Worm (Caenorhabditis elegans) whole organism, late embryonic: ENCODE measurements around the gene hir-1.

Experiments
- K02D7.2 ChIP-seq: sonication (generic microtip); optimal IDR thresholded peaks from 2 replicates; lab custom pipeline; 2017; ENCODE audit warnings: mild to moderate bottlenecking, missing genetic modification characterization, missing compliant biosample characterization
- ama-1 ChIP-seq: fragments of 150-350 bp; optimal IDR thresholded peaks from 2 replicates; lab custom pipeline; 2014
- ceh-30 ChIP-seq: fragments of 150-350 bp; optimal IDR thresholded peaks from 2 replicates; lab custom pipeline; 2014; ENCODE audit warnings: missing biosample characterization, missing genetic modification characterization
- elt-2 ChIP-seq: sonication (generic microtip); optimal IDR thresholded peaks from 2 replicates; lab custom pipeline; 2016; ENCODE audit warnings: missing genetic modification reagents, missing genetic modification characterization, missing compliant biosample characterization
- ets-4 ChIP-seq: sonication (generic microtip); optimal IDR thresholded peaks from 2 replicates; lab custom pipeline; 2016; ENCODE audit warnings: missing genetic modification characterization, missing compliant biosample characterization
- fkh-10 ChIP-seq: fragments of 150-350 bp; optimal IDR thresholded peaks from 2 replicates; lab custom pipeline; 2014; ENCODE audit warnings: missing biosample characterization, missing genetic modification reagents, missing genetic modification characterization
- hlh-30 ChIP-seq: sonication (generic microtip); optimal IDR thresholded peaks from 2 replicates; lab custom pipeline; 2017; ENCODE audit warnings: antibody characterized with exemption, missing genetic modification characterization, missing compliant biosample characterization; ENCODE audit not compliant: insufficient read depth
- pha-4 ChIP-seq: fragments of 150-350 bp; optimal IDR thresholded peaks from 2 replicates; lab custom pipeline; 2018; ENCODE audit warnings: missing biosample characterization, missing genetic modification reagents, missing genetic modification characterization
- pqm-1 ChIP-seq: sonication (generic microtip); optimal IDR thresholded peaks from 2 replicates; lab custom pipeline; 2016; ENCODE audit warnings: missing genetic modification characterization, missing compliant biosample characterization
- unc-55 ChIP-seq: sonication (generic microtip); optimal IDR thresholded peaks from 2 replicates; lab custom pipeline; 2017; ENCODE audit warnings: missing biosample characterization, missing genetic modification reagents, missing genetic modification characterization

DNA sequence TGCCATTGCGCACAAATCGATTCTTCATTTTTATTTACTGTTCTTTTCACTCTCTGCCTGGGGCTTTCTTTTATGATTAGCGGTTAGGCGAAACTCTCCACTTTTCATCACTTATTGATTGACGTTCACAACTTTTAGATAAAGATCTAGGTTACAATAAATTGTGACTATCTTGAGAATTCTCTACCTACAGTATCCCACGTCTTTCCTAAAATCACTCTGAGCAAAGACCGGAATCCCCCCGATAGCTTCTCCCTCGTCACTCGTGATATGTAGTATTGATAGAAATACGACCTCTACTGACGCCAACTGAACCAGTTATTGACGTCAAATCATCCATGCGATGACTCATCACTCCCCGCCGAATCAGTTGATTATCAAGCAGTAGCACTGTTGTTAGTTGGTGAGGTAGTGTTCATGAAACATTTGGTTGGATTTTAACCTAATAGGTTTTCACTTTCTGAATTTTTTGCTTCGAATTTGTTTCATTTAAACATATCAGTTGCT is at the start of gene hir-1:
- TF ChIP-seq pqm-1 (tag; lab: Kevin White, UChicago), result no peak
- no peak for TF ChIP-seq fkh-10
- TF ChIP-seq elt-2 (tag; lab: Kevin White, UChicago), result no peak
- no peak for TF ChIP-seq unc-55 (GFP tag; lab: Kevin White, UChicago)
- no peak for TF ChIP-seq ets-4 (tag; lab: Kevin White, UChicago)
- TF ChIP-seq ama-1 (lab: Kevin White, UChicago), result no peak
- TF ChIP-seq pha-4 (tag; lab: Kevin White, UChicago), result no peak
- no peak for TF ChIP-seq ceh-30 (tag; lab: Kevin White, UChicago)
- no peak for TF ChIP-seq K02D7.2 (tag; lab: Kevin White, UChicago)
- no peak for TF ChIP-seq hlh-30 (tag; lab: Kevin White, UChicago)
